Worm (Caenorhabditis elegans) whole organism, L4 larva: Measurements from ENCODE around the gene din-1.

ENCODE experiments used
- F10B5.3 ChIP-seq: sonication (generic microtip); optimal IDR thresholded peaks from 2 replicates; lab custom pipeline; 2016; ENCODE audit warnings: mild to moderate bottlenecking, missing genetic modification characterization, missing compliant biosample characterization
- F26F4.8 ChIP-seq: fragments of 200-800 bp; sonication (Bioruptor generic); conservative IDR thresholded peaks from 2 replicates; pipeline ENCODE4 v1.3.6; 2022; ENCODE audit warnings: missing genetic modification characterization, missing compliant biosample characterization
- F49E8.2 ChIP-seq: sonication (generic microtip); optimal IDR thresholded peaks from 2 replicates; lab custom pipeline; 2016; ENCODE audit warnings: missing compliant biosample characterization, mild to moderate bottlenecking, missing genetic modification characterization, borderline replicate concordance
- R02D3.7 ChIP-seq: fragments of 150-350 bp; sonication (generic microtip); optimal IDR thresholded peaks from 3 replicates; lab custom pipeline; 2014; ENCODE audit warnings: missing biosample characterization, missing genetic modification characterization
- T20F7.1 ChIP-seq: fragments of 200-800 bp; sonication (Bioruptor generic); optimal IDR thresholded peaks from 2 replicates; lab custom pipeline; 2018; ENCODE audit warnings: mild to moderate bottlenecking, missing genetic modification characterization, missing compliant biosample characterization
- T26A8.4 ChIP-seq: fragments of 200-800 bp; sonication (Bioruptor generic); IDR thresholded peaks from 2 replicates; pipeline ENCODE4 v1.3.6; 2022; ENCODE audit warnings: missing genetic modification characterization, missing compliant biosample characterization
- Y48G9A.11 ChIP-seq: fragments of 200-800 bp; sonication (Bioruptor generic); IDR thresholded peaks from 2 replicates; pipeline ENCODE4 v1.3.6; 2022; ENCODE audit warnings: missing genetic modification reagents, missing genetic modification characterization, missing compliant biosample characterization
- Y5F2A.4 ChIP-seq: fragments of 200-800 bp; sonication (Bioruptor generic); optimal IDR thresholded peaks from 2 replicates; lab custom pipeline; 2018; ENCODE audit warnings: mild to moderate bottlenecking, missing genetic modification characterization, missing compliant biosample characterization
- ZK546.5 ChIP-seq, 2 experiments: sonication (generic microtip); optimal IDR thresholded peaks; 2 replicates each; lab custom pipeline; 2017; ENCODE audit warnings: missing biosample characterization in 2 of 2, missing genetic modification characterization in 2 of 2
- aly-2 ChIP-seq: sonication (generic microtip); optimal IDR thresholded peaks from 2 replicates; lab custom pipeline; 2018; ENCODE audit warnings: missing biosample characterization, missing genetic modification characterization
- arid-1 ChIP-seq: fragments of 200-800 bp; sonication (Bioruptor generic); conservative IDR thresholded peaks from 2 replicates; pipeline ENCODE4 v1.3.6; 2022; ENCODE audit warnings: missing genetic modification reagents, missing genetic modification characterization, missing compliant biosample characterization
- attf-4 ChIP-seq: sonication (generic microtip); optimal IDR thresholded peaks from 3 replicates; lab custom pipeline; 2017; ENCODE audit warnings: missing biosample characterization, missing genetic modification characterization
- ceh-28 ChIP-seq: fragments of 150-350 bp; optimal IDR thresholded peaks from 2 replicates; lab custom pipeline; 2014; ENCODE audit warnings: missing biosample characterization, missing genetic modification reagents, missing genetic modification characterization
- ctbp-1 ChIP-seq: fragments of 200-800 bp; sonication (Bioruptor generic); IDR thresholded peaks from 2 replicates; pipeline ENCODE4 v1.3.6; 2022; ENCODE audit warnings: missing genetic modification reagents, missing genetic modification characterization, missing compliant biosample characterization
- daf-12 ChIP-seq: fragments of 150-350 bp; optimal IDR thresholded peaks from 2 replicates; lab custom pipeline; 2014; ENCODE audit warnings: missing biosample characterization, missing genetic modification reagents, missing genetic modification characterization
- dmd-6 ChIP-seq: fragments of 200-800 bp; sonication (Bioruptor generic); IDR thresholded peaks from 2 replicates; pipeline ENCODE4 v1.3.6; 2022; ENCODE audit warnings: missing genetic modification reagents, missing genetic modification characterization, missing compliant biosample characterization
- dmd-8 ChIP-seq: fragments of 200-800 bp; sonication (Bioruptor generic); IDR thresholded peaks from 2 replicates; pipeline ENCODE4 v1.3.6; 2022; ENCODE audit warnings: missing genetic modification characterization, missing compliant biosample characterization
- dmd-9 ChIP-seq: fragments of 200-800 bp; sonication (Bioruptor generic); IDR thresholded peaks from 2 replicates; pipeline ENCODE4 v1.3.6; 2022; ENCODE audit warnings: missing genetic modification reagents, missing genetic modification characterization, missing compliant biosample characterization
- dpl-1 ChIP-seq: fragments of 150-350 bp; optimal IDR thresholded peaks from 2 replicates; lab custom pipeline; 2014; ENCODE audit warnings: missing biosample characterization, missing genetic modification reagents, missing genetic modification characterization
- duxl-1 ChIP-seq: sonication (generic microtip); optimal IDR thresholded peaks from 2 replicates; lab custom pipeline; 2016; ENCODE audit warnings: mild to moderate bottlenecking, missing genetic modification characterization, moderate library complexity, missing compliant biosample characterization; ENCODE audit not compliant: poor library complexity
- dve-1 ChIP-seq: sonication (generic microtip); optimal IDR thresholded peaks from 2 replicates; lab custom pipeline; 2017; ENCODE audit warnings: antibody characterized with exemption, mild to moderate bottlenecking, missing genetic modification characterization, missing compliant biosample characterization; ENCODE audit not compliant: insufficient read depth
- egl-27 ChIP-seq: sonication (generic microtip); optimal IDR thresholded peaks from 3 replicates; lab custom pipeline; 2017; ENCODE audit warnings: missing biosample characterization, missing genetic modification reagents, missing genetic modification characterization
- fkh-10 ChIP-seq: fragments of 150-350 bp; optimal IDR thresholded peaks from 2 replicates; lab custom pipeline; 2014; ENCODE audit warnings: missing biosample characterization, missing genetic modification reagents, missing genetic modification characterization
- fos-1 ChIP-seq: fragments of 150-350 bp; optimal IDR thresholded peaks from 2 replicates; lab custom pipeline; 2014; ENCODE audit warnings: missing biosample characterization, missing genetic modification characterization
- gei-8 ChIP-seq: fragments of 200-800 bp; sonication (Bioruptor generic); optimal IDR thresholded peaks from 2 replicates; lab custom pipeline; 2018; ENCODE audit warnings: mild to moderate bottlenecking, missing genetic modification characterization, missing compliant biosample characterization
- hlh-11 ChIP-seq: fragments of 200-800 bp; sonication (Bioruptor generic); optimal IDR thresholded peaks from 2 replicates; lab custom pipeline; 2018; ENCODE audit warnings: mild to moderate bottlenecking, missing genetic modification characterization, missing compliant biosample characterization
- hlh-30 ChIP-seq: sonication (generic microtip); optimal IDR thresholded peaks from 2 replicates; lab custom pipeline; 2017; ENCODE audit warnings: antibody characterized with exemption, mild to moderate bottlenecking, missing genetic modification characterization, missing compliant biosample characterization; ENCODE audit not compliant: insufficient read depth
- jun-1 ChIP-seq: fragments of 150-350 bp; optimal IDR thresholded peaks from 2 replicates; lab custom pipeline; 2014; ENCODE audit warnings: missing biosample characterization, missing genetic modification reagents, missing genetic modification characterization
- lin-13 ChIP-seq: fragments of 150-350 bp; optimal IDR thresholded peaks from 2 replicates; lab custom pipeline; 2014; ENCODE audit warnings: missing biosample characterization, missing genetic modification reagents, missing genetic modification characterization
- lin-29 ChIP-seq: fragments of 200-800 bp; sonication (Bioruptor generic); IDR thresholded peaks from 2 replicates; pipeline ENCODE4 v1.3.6; 2022; ENCODE audit warnings: missing genetic modification reagents, missing genetic modification characterization, missing compliant biosample characterization
- lsy-2 ChIP-seq, 2 experiments: fragments of 150-350 bp in 1 of 2; sonication (generic microtip) in 1 of 2; optimal IDR thresholded peaks; 2 replicates each; lab custom pipeline; 2014 to 2017; ENCODE audit warnings: missing biosample characterization in 2 of 2, missing genetic modification characterization in 2 of 2
- madf-9 ChIP-seq: fragments of 200-800 bp; sonication (Bioruptor generic); conservative IDR thresholded peaks from 2 replicates; pipeline ENCODE4 v1.3.6; 2022; ENCODE audit warnings: missing genetic modification reagents, missing genetic modification characterization, missing compliant biosample characterization
- mdl-1 ChIP-seq, 2 experiments: fragments of 150-350 bp in 1 of 2; sonication (generic microtip) in 1 of 2; optimal IDR thresholded peaks; 2 replicates each; lab custom pipeline; 2014 to 2017; ENCODE audit warnings: missing biosample characterization in 2 of 2, missing genetic modification characterization in 2 of 2
- mdt-29 ChIP-seq: fragments of 200-800 bp; sonication (Bioruptor generic); IDR thresholded peaks from 2 replicates; pipeline ENCODE4 v1.3.6; 2022; ENCODE audit warnings: missing genetic modification reagents, missing genetic modification characterization, missing compliant biosample characterization
- mes-2 ChIP-seq: sonication (generic microtip); optimal IDR thresholded peaks from 2 replicates; lab custom pipeline; 2016; ENCODE audit warnings: missing genotype, mild to moderate bottlenecking, missing genetic modification characterization, missing compliant biosample characterization; ENCODE audit not compliant: poor library complexity, severe bottlenecking
- mxl-2 ChIP-seq: fragments of 200-800 bp; sonication (Bioruptor generic); conservative IDR thresholded peaks from 2 replicates; pipeline ENCODE4 v1.3.6; 2022; ENCODE audit warnings: missing genetic modification reagents, missing genetic modification characterization, missing compliant biosample characterization
- mxl-3 ChIP-seq: fragments of 200-800 bp; sonication (Bioruptor generic); optimal IDR thresholded peaks from 2 replicates; lab custom pipeline; 2018; ENCODE audit warnings: mild to moderate bottlenecking, missing genetic modification characterization, missing compliant biosample characterization
- nhr-111 ChIP-seq: fragments of 200-800 bp; sonication (Bioruptor generic); optimal IDR thresholded peaks from 2 replicates; lab custom pipeline; 2018; ENCODE audit warnings: mild to moderate bottlenecking, missing genetic modification characterization, missing compliant biosample characterization
- nhr-28 ChIP-seq: fragments of 150-350 bp; optimal IDR thresholded peaks from 2 replicates; lab custom pipeline; 2014; ENCODE audit warnings: missing biosample characterization, missing genetic modification characterization
- nhr-42 ChIP-seq: fragments of 200-800 bp; sonication (Bioruptor generic); IDR thresholded peaks from 2 replicates; pipeline ENCODE4 v1.3.6; 2022; ENCODE audit warnings: missing genetic modification characterization, missing compliant biosample characterization
- nhr-77 ChIP-seq: fragments of 150-350 bp; optimal IDR thresholded peaks from 2 replicates; lab custom pipeline; 2014; ENCODE audit warnings: missing biosample characterization, missing genetic modification characterization
- php-3 ChIP-seq: fragments of 200-800 bp; sonication (Bioruptor generic); IDR thresholded peaks from 2 replicates; pipeline ENCODE4 v1.3.6; 2022; ENCODE audit warnings: missing genetic modification reagents, missing genetic modification characterization, missing compliant biosample characterization
- pqm-1 ChIP-seq: sonication (generic microtip); optimal IDR thresholded peaks from 2 replicates; lab custom pipeline; 2017; ENCODE audit warnings: missing biosample characterization, missing genetic modification characterization
- saeg-2 ChIP-seq: fragments of 200-800 bp; sonication (Bioruptor generic); IDR thresholded peaks from 2 replicates; pipeline ENCODE4 v1.3.6; 2022; ENCODE audit warnings: missing genetic modification reagents, missing genetic modification characterization, missing compliant biosample characterization
- spr-1 ChIP-seq: sonication (generic microtip); optimal IDR thresholded peaks from 2 replicates; lab custom pipeline; 2016; ENCODE audit warnings: mild to moderate bottlenecking, missing genetic modification characterization, missing compliant biosample characterization
- spr-3 ChIP-seq: fragments of 200-800 bp; sonication (Bioruptor generic); optimal IDR thresholded peaks from 2 replicates; lab custom pipeline; 2018; ENCODE audit warnings: mild to moderate bottlenecking, missing genetic modification characterization, missing compliant biosample characterization
- unc-62 ChIP-seq, 3 experiments: fragments of 150-350 bp in 1 of 3; sonication (generic microtip); optimal IDR thresholded peaks in 2 of 3; peaks in 1 of 3; 1 replicate in 1 of 3; 2 replicates in 2 of 3; lab custom pipeline; 2014 to 2017; ENCODE audit warnings: missing biosample characterization in 3 of 3, missing genetic modification characterization in 3 of 3, missing genetic modification reagents in 3 of 3, missing genotype in 1 of 3
- vab-7 ChIP-seq: fragments of 200-800 bp; sonication (Bioruptor generic); IDR thresholded peaks from 2 replicates; pipeline ENCODE4 v1.3.6; 2022; ENCODE audit warnings: missing genetic modification reagents, missing genetic modification characterization, missing compliant biosample characterization
- zfp-3 ChIP-seq: fragments of 200-800 bp; sonication (Bioruptor generic); conservative IDR thresholded peaks from 2 replicates; pipeline ENCODE4 v1.3.6; 2022; ENCODE audit warnings: missing genetic modification reagents, missing genetic modification characterization, missing compliant biosample characterization
- zip-2 ChIP-seq: fragments of 150-350 bp; optimal IDR thresholded peaks from 2 replicates; lab custom pipeline; 2014; ENCODE audit warnings: missing biosample characterization, missing genetic modification characterization

The din-1 gene

DNA sequence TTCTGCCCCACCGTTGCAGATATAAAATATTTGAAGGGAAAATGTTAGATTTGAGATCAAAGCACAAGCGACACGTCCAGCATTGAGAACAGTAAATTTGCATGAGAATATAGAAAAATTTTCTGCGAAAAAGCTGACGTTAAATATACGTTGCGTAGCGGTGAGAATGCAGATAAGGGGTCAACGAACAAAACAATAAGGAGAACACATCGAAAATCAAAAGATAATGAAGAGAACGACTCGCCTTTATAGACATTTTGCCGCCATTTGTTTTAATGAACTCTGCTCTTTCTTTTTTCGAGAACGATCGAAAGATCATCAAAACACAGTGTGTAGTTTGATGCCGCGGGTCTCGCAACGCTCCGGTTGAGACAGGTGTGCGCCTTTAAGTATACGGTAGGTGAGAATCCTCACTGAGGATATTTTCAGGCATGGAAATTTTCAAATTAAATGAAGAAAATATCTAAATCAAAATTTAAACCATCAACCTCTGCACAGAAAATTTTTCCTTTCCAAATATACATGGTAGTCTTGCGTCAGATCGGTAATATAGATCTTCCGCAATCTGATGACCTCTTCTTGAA, 37.2 kb downstream of the din-1 start (continued):
- TF ChIP-seq attf-4 (tag; lab: Kevin White, UChicago) (no peak), mxl-3 (GFP tag; lab: Kevin White, UChicago) (no peak), dpl-1 (GFP tag; lab: Kevin White, UChicago) (no peak), dve-1 (tag; lab: Kevin White, UChicago) (peak; percentile 4), ceh-28 (no peak), mes-2 (tag; lab: Kevin White, UChicago) (no peak), ZK546.5 (tag; optimal IDR thresholded peaks at IDR 0.05; lab: Kevin White, UChicago) (no peak), Y5F2A.4 (GFP tag; lab: Kevin White, UChicago) (no peak), F49E8.2 (tag; lab: Kevin White, UChicago) (peak; percentile 71), jun-1 (tag; lab: Kevin White, UChicago) (no peak), spr-3 (no peak), duxl-1 (tag; lab: Kevin White, UChicago) (no peak), R02D3.7 (tag; lab: Kevin White, UChicago) (no peak), aly-2 (tag; lab: Kevin White, UChicago) (no peak), dmd-9 (GFP tag; lab: Robert Waterston, UW) (no peak), F10B5.3 (tag; lab: Kevin White, UChicago) (no peak), hlh-30 (tag; lab: Kevin White, UChicago) (no peak), saeg-2 (GFP tag; lab: Robert Waterston, UW) (no peak), zfp-3 (GFP tag; lab: Robert Waterston, UW) (no peak), nhr-111 (GFP tag; lab: Kevin White, UChicago) (no peak), lin-29 (GFP tag; lab: Robert Waterston, UW) (no peak), gei-8 (GFP tag; lab: Kevin White, UChicago) (no peak), unc-62 (GFP tag; optimal IDR thresholded peaks at IDR 0.05 in 1 of 2; lab: Kevin White, UChicago) (no peak), unc-62 (tag; optimal IDR thresholded peaks at IDR 0.05; lab: Kevin White, UChicago) (no peak), mdl-1 (tag; optimal IDR thresholded peaks at IDR 0.05; lab: Kevin White, UChicago) (no peak), ctbp-1 (no peak), spr-1 (no peak), lin-13 (GFP tag; lab: Kevin White, UChicago) (no peak), daf-12 (no peak), arid-1 (GFP tag; lab: Robert Waterston, UW) (no peak), nhr-77 (tag; lab: Kevin White, UChicago) (no peak), nhr-28 (tag; lab: Kevin White, UChicago) (no peak), lsy-2 (tag; optimal IDR thresholded peaks at IDR 0.05; lab: Kevin White, UChicago) (peak in 1 of 2 experiments; percentile 36), fkh-10 (GFP tag; lab: Kevin White, UChicago) (no peak), dmd-6 (peak; percentile 45; the same call in 1 of the 2 replicates), dmd-8 (GFP tag; lab: Robert Waterston, UW) (no peak), F26F4.8 (GFP tag; lab: Robert Waterston, UW) (no peak), T26A8.4 (no peak), nhr-42 (GFP tag; lab: Robert Waterston, UW) (no peak), mxl-2 (GFP tag; lab: Robert Waterston, UW) (no peak), hlh-11 (tag; lab: Kevin White, UChicago) (peak; percentile 29), vab-7 (GFP tag; lab: Robert Waterston, UW) (no peak), pqm-1 (tag; lab: Kevin White, UChicago) (peak; percentile 4), madf-9 (GFP tag; lab: Robert Waterston, UW) (no peak), Y48G9A.11 (GFP tag; lab: Robert Waterston, UW) (0 out of 2 replicates have a peak, but pooled peaks have one; percentile 22), mdt-29 (GFP tag; lab: Robert Waterston, UW) (0 out of 2 replicates have a peak, but pooled peaks have one; percentile 23), php-3 (GFP tag; lab: Robert Waterston, UW) (no peak), fos-1 (tag; lab: Kevin White, UChicago) (no peak), zip-2 (tag; lab: Kevin White, UChicago) (no peak), egl-27 (tag; lab: Kevin White, UChicago) (no peak), T20F7.1 (GFP tag; lab: Kevin White, UChicago) (no peak)
